Worm (Caenorhabditis elegans) whole organism, young adult: Measurements from ENCODE around the gene B0218.5.

Experiments used
- T26A5.8 ChIP-seq: sonication (generic microtip); optimal IDR thresholded peaks from 2 replicates; lab custom pipeline; 2016; ENCODE audit warnings: missing genetic modification characterization, missing compliant biosample characterization
- Y53G8AR.9 ChIP-seq: fragments of 200-800 bp; sonication (Bioruptor generic); conservative IDR thresholded peaks from 2 replicates; pipeline ENCODE4 v1.3.6; 2022; ENCODE audit warnings: missing genetic modification reagents, missing genetic modification characterization, missing compliant biosample characterization
- ama-1 ChIP-seq, 3 experiments: fragments of 150-350 bp in 1 of 3; sonication (generic microtip) in 2 of 3; optimal IDR thresholded peaks; 2 replicates each; lab custom pipeline; 2014 to 2018; ENCODE audit warnings: missing biosample characterization in 2 of 3, missing genetic modification characterization in 2 of 3, missing genetic modification reagents in 2 of 3
- gei-17 ChIP-seq: fragments of 200-800 bp; sonication (Bioruptor generic); optimal IDR thresholded peaks from 2 replicates; lab custom pipeline; 2018; ENCODE audit warnings: mild to moderate bottlenecking, missing genetic modification characterization, missing compliant biosample characterization
- lag-1 ChIP-seq: fragments of 200-800 bp; sonication (Bioruptor generic); IDR thresholded peaks from 2 replicates; pipeline ENCODE4 v1.3.6; 2022; ENCODE audit warnings: missing genetic modification reagents, missing genetic modification characterization, missing compliant biosample characterization
- rpc-1 ChIP-seq, 2 experiments: fragments of 150-350 bp in 1 of 2; sonication (generic microtip) in 1 of 2; optimal IDR thresholded peaks; 2 replicates each; lab custom pipeline; 2014 to 2018; ENCODE audit warnings: missing biosample characterization in 1 of 2, missing genetic modification characterization in 1 of 2, missing genetic modification reagents in 1 of 2, missing genotype in 1 of 2
- zim-3 ChIP-seq: sonication (generic microtip); optimal IDR thresholded peaks from 2 replicates; lab custom pipeline; 2017; ENCODE audit warnings: mild to moderate bottlenecking, missing genetic modification characterization, moderate library complexity, missing compliant biosample characterization

- no peak for TF ChIP-seq rpc-1 (optimal IDR thresholded peaks at IDR 0.05; lab: Kevin White, UChicago)
- TF ChIP-seq rpc-1 (tag; optimal IDR thresholded peaks at IDR 0.05; lab: Kevin White, UChicago): no peak
- no peak for TF ChIP-seq zim-3
- no peak for TF ChIP-seq gei-17 (GFP tag; lab: Kevin White, UChicago)
- no peak for TF ChIP-seq T26A5.8 (tag; lab: Kevin White, UChicago)
- no peak for TF ChIP-seq Y53G8AR.9 (GFP tag; lab: Robert Waterston, UW)
- no peak for TF ChIP-seq ama-1 (optimal IDR thresholded peaks at IDR 0.05; lab: Kevin White, UChicago)
- no peak for TF ChIP-seq ama-1 (GFP tag; optimal IDR thresholded peaks at IDR 0.05; lab: Kevin White, UChicago)
- no peak for TF ChIP-seq lag-1 (GFP tag; lab: Robert Waterston, UW)
Observed at ce11 chrIV:8148494-8148893, 8.6 kb downstream of the B0218.5 start, which contains the start of gene pmk-1.
